Fruit fly (Drosophila melanogaster) whole organism, embryonic: ENCODE results near the gene topi.

Experiments used
- ATbp ChIP-seq: fragments of 200-800 bp; sonication (Bioruptor generic); optimal IDR thresholded peaks from 2 replicates; lab custom pipeline; 2017; ENCODE audit warnings: missing biosample characterization, mild to moderate bottlenecking, missing genetic modification characterization, missing genetic modification reagents
- Adf1 ChIP-seq: fragments of 200-800 bp; sonication (Bioruptor generic); IDR thresholded peaks from 2 replicates; pipeline ENCODE4 v1.3.6; 2022; ENCODE audit warnings: missing biosample characterization, missing genetic modification characterization
- C15 ChIP-seq: fragments of 200-800 bp; sonication (Bioruptor generic); IDR thresholded peaks from 3 replicates; pipeline ENCODE4 v1.3.6; 2022; ENCODE audit warnings: missing biosample characterization, missing genetic modification characterization
- CG1024 ChIP-seq: fragments of 200-800 bp; sonication (Bioruptor generic); IDR thresholded peaks from 2 replicates; pipeline ENCODE4 v1.3.6; 2022; ENCODE audit warnings: missing biosample characterization, missing genetic modification characterization
- CG13624 ChIP-seq: fragments of 200-800 bp; sonication (Bioruptor generic); optimal IDR thresholded peaks from 2 replicates; lab custom pipeline; 2016; ENCODE audit warnings: missing biosample characterization, missing genetic modification characterization
- CG33213 ChIP-seq: fragments of 200-800 bp; sonication (Bioruptor generic); optimal IDR thresholded peaks from 3 replicates; lab custom pipeline; 2016; ENCODE audit warnings: missing biosample characterization, missing genetic modification characterization
- CG34376 ChIP-seq: fragments of 200-800 bp; sonication (Bioruptor generic); optimal IDR thresholded peaks from 2 replicates; lab custom pipeline; 2018; ENCODE audit warnings: missing biosample characterization, mild to moderate bottlenecking, missing genetic modification characterization
- CG34422 ChIP-seq: fragments of 200-800 bp; sonication (Bioruptor generic); IDR thresholded peaks from 3 replicates; pipeline ENCODE4 v1.3.6; 2022; ENCODE audit warnings: missing biosample characterization, missing genetic modification characterization
- CG4328 ChIP-seq: fragments of 200-800 bp; sonication (Bioruptor generic); optimal IDR thresholded peaks from 3 replicates; lab custom pipeline; 2017; ENCODE audit warnings: missing biosample characterization, missing genetic modification reagents, missing genetic modification characterization
- CG4404 ChIP-seq: fragments of 200-800 bp; sonication (Bioruptor generic); IDR thresholded peaks from 2 replicates; pipeline ENCODE4 v1.3.6; 2022; ENCODE audit warnings: missing biosample characterization, missing genetic modification characterization
- CG5180 ChIP-seq: fragments of 200-800 bp; sonication (Bioruptor generic); optimal IDR thresholded peaks from 3 replicates; lab custom pipeline; 2017; ENCODE audit warnings: missing biosample characterization, missing genetic modification characterization, mild to moderate bottlenecking, moderate library complexity, missing genetic modification reagents
- CG6813 ChIP-seq: fragments of 200-800 bp; sonication (Bioruptor generic); optimal IDR thresholded peaks from 2 replicates; lab custom pipeline; 2017; ENCODE audit warnings: missing biosample characterization, missing genetic modification characterization, mild to moderate bottlenecking, moderate library complexity, missing genetic modification reagents
- CG7271 ChIP-seq: fragments of 200-800 bp; sonication (Bioruptor generic); optimal IDR thresholded peaks from 2 replicates; lab custom pipeline; 2018; ENCODE audit warnings: missing biosample characterization, mild to moderate bottlenecking, missing genetic modification characterization, moderate library complexity
- CG7839 ChIP-seq: fragments of 200-800 bp; sonication (Bioruptor generic); optimal IDR thresholded peaks from 3 replicates; lab custom pipeline; 2018; ENCODE audit warnings: missing biosample characterization, mild to moderate bottlenecking, missing genetic modification characterization, moderate library complexity
- CG8290 ChIP-seq, 3 experiments: fragments of 200-800 bp; sonication (Bioruptor generic); optimal IDR thresholded peaks; 2 replicates each; lab custom pipeline; 2016 to 2019; ENCODE audit warnings: missing biosample characterization in 3 of 3, missing genetic modification characterization in 3 of 3, mild to moderate bottlenecking in 2 of 3, moderate library complexity in 1 of 3
- CTCF ChIP-seq: fragments of 200-800 bp; sonication (Bioruptor generic); optimal IDR thresholded peaks from 2 replicates; lab custom pipeline; 2017; ENCODE audit warnings: missing biosample characterization, mild to moderate bottlenecking, missing genetic modification characterization, moderate library complexity
- Dip2 ChIP-seq: fragments of 200-800 bp; sonication (Bioruptor generic); IDR thresholded peaks from 2 replicates; pipeline ENCODE4 v1.3.6; 2022; ENCODE audit warnings: missing biosample characterization, missing genetic modification characterization
- MBD-R2 ChIP-seq: fragments of 200-800 bp; sonication (Bioruptor generic); IDR thresholded peaks from 2 replicates; pipeline ENCODE4 v1.3.6; 2022; ENCODE audit warnings: missing biosample characterization, missing genetic modification characterization
- MESR4 ChIP-seq: fragments of 200-800 bp; sonication (Bioruptor generic); optimal IDR thresholded peaks from 2 replicates; lab custom pipeline; 2018; ENCODE audit warnings: missing biosample characterization, mild to moderate bottlenecking, missing genetic modification characterization, moderate library complexity
- Med ChIP-seq: fragments of 200-800 bp; sonication (Bioruptor generic); peaks from one replicate; lab custom pipeline; 2016; ENCODE audit warnings: missing biosample characterization, missing genetic modification characterization, mild to moderate bottlenecking, inconsistent platforms, moderate library complexity
- NFAT ChIP-seq: fragments of 200-800 bp; sonication (Bioruptor generic); IDR thresholded peaks from 2 replicates; pipeline ENCODE4 v1.3.6; 2022; ENCODE audit warnings: missing biosample characterization, missing genetic modification characterization
- Neu2 ChIP-seq: fragments of 200-800 bp; sonication (Bioruptor generic); optimal IDR thresholded peaks from 3 replicates; lab custom pipeline; 2016; ENCODE audit warnings: missing biosample characterization, missing genetic modification characterization, borderline replicate concordance
- Ptx1 ChIP-seq: fragments of 200-800 bp; sonication (Bioruptor generic); IDR thresholded peaks from 2 replicates; pipeline ENCODE4 v1.3.6; 2022; ENCODE audit warnings: missing biosample characterization, missing genetic modification characterization
- Six4 ChIP-seq: fragments of 200-800 bp; sonication (Bioruptor generic); optimal IDR thresholded peaks from 2 replicates; lab custom pipeline; 2016; ENCODE audit warnings: missing biosample characterization, missing genetic modification characterization
- Ssrp ChIP-seq: fragments of 200-800 bp; sonication (Bioruptor generic); optimal IDR thresholded peaks from 2 replicates; lab custom pipeline; 2018; ENCODE audit warnings: missing biosample characterization, mild to moderate bottlenecking, missing genetic modification characterization, moderate library complexity
- Taf1 ChIP-seq: fragments of 200-800 bp; sonication (Bioruptor generic); IDR thresholded peaks from 2 replicates; pipeline ENCODE4 v1.3.6; 2022; ENCODE audit warnings: missing biosample characterization, missing genetic modification characterization
- amos ChIP-seq: fragments of 200-800 bp; sonication (Bioruptor generic); IDR thresholded peaks from 2 replicates; pipeline ENCODE4 v1.3.6; 2022; ENCODE audit warnings: missing biosample characterization, missing genetic modification characterization; ENCODE audit not compliant: partially characterized antibody
- bigmax ChIP-seq: fragments of 200-800 bp; sonication (Bioruptor generic); optimal IDR thresholded peaks from 2 replicates; lab custom pipeline; 2018; ENCODE audit warnings: missing biosample characterization, mild to moderate bottlenecking, missing genetic modification characterization
- chif ChIP-seq, 2 experiments: fragments of 200-800 bp; sonication (Bioruptor generic); optimal IDR thresholded peaks; 3 replicates each; lab custom pipeline; 2016; ENCODE audit warnings: missing biosample characterization in 2 of 2, missing genetic modification characterization in 2 of 2
- danr ChIP-seq: fragments of 200-800 bp; sonication (Bioruptor generic); IDR thresholded peaks from 2 replicates; pipeline ENCODE4 v1.3.6; 2022; ENCODE audit warnings: missing biosample characterization, missing genetic modification characterization
- eyg ChIP-seq: fragments of 200-800 bp; sonication (Bioruptor generic); optimal IDR thresholded peaks from 3 replicates; lab custom pipeline; 2016; ENCODE audit warnings: missing biosample characterization, missing genetic modification characterization
- ftz-f1 ChIP-seq: fragments of 200-800 bp; sonication (Bioruptor generic); optimal IDR thresholded peaks from 2 replicates; lab custom pipeline; 2016; ENCODE audit warnings: missing biosample characterization, missing genetic modification characterization
- h ChIP-seq: fragments of >200 bp; optimal IDR thresholded peaks from 2 replicates; lab custom pipeline; 2017
- hbn ChIP-seq: fragments of 200-800 bp; sonication (Bioruptor generic); IDR thresholded peaks from 2 replicates; pipeline ENCODE4 v1.3.6; 2022; ENCODE audit warnings: missing biosample characterization, missing genetic modification characterization; ENCODE audit not compliant: partially characterized antibody
- hth ChIP-seq: fragments of >200 bp; optimal IDR thresholded peaks from 2 replicates; lab custom pipeline; 2017; ENCODE audit warnings: inconsistent platforms
- inv ChIP-seq: fragments of 200-800 bp; sonication (Bioruptor generic); IDR thresholded peaks from 2 replicates; pipeline ENCODE4 v1.3.6; 2022; ENCODE audit warnings: missing biosample characterization, missing genetic modification characterization; ENCODE audit not compliant: partially characterized antibody
- mld ChIP-seq: fragments of 200-800 bp; sonication (Bioruptor generic); IDR thresholded peaks from 3 replicates; pipeline ENCODE4 v1.3.6; 2022; ENCODE audit warnings: missing biosample characterization, missing genetic modification characterization; ENCODE audit not compliant: partially characterized antibody
- nom ChIP-seq: fragments of 200-800 bp; sonication (Bioruptor generic); optimal IDR thresholded peaks from 2 replicates; lab custom pipeline; 2017; ENCODE audit warnings: missing biosample characterization, missing genetic modification characterization, mild to moderate bottlenecking, moderate library complexity, missing genetic modification reagents
- pb ChIP-seq: fragments of 200-800 bp; sonication (Bioruptor generic); optimal IDR thresholded peaks from 3 replicates; lab custom pipeline; 2016; ENCODE audit warnings: missing biosample characterization, missing genetic modification characterization
- pnt ChIP-seq: fragments of 200-800 bp; sonication (Bioruptor generic); optimal IDR thresholded peaks from 3 replicates; lab custom pipeline; 2016; ENCODE audit warnings: missing biosample characterization, missing genetic modification characterization
- prd ChIP-seq, 3 experiments: fragments of >200 bp in 2 of 3; fragments of 200-800 bp in 1 of 3; sonication (Bioruptor generic) in 1 of 3; optimal IDR thresholded peaks in 2 of 3; IDR thresholded peaks in 1 of 3; 2 replicates in 2 of 3; 3 replicates in 1 of 3; pipeline versions ENCODE4 v1.3.6 to Lab custom; 2017 to 2022; ENCODE audit warnings: missing biosample characterization in 1 of 3, missing genetic modification characterization in 1 of 3
- pzg ChIP-seq: fragments of 200-800 bp; sonication (Bioruptor generic); optimal IDR thresholded peaks from 3 replicates; lab custom pipeline; 2018; ENCODE audit warnings: missing biosample characterization, mild to moderate bottlenecking, missing genetic modification characterization, moderate library complexity
- repo ChIP-seq: fragments of 200-800 bp; sonication (Bioruptor generic); optimal IDR thresholded peaks from 2 replicates; lab custom pipeline; 2016; ENCODE audit warnings: missing biosample characterization, missing genetic modification characterization
- rib ChIP-seq: fragments of 200-800 bp; sonication (Bioruptor generic); IDR thresholded peaks from 2 replicates; pipeline ENCODE4 v1.3.6; 2022; ENCODE audit warnings: missing biosample characterization, missing genetic modification characterization
- sens ChIP-seq: fragments of 200-800 bp; sonication (Bioruptor generic); peaks from one replicate; lab custom pipeline; 2016; ENCODE audit warnings: missing biosample characterization, missing genetic modification characterization
- sob ChIP-seq: fragments of 200-800 bp; sonication (Bioruptor generic); IDR thresholded peaks from 2 replicates; pipeline ENCODE4 v1.3.6; 2022; ENCODE audit warnings: missing biosample characterization, missing genetic modification characterization
- sug ChIP-seq: fragments of 200-800 bp; optimal IDR thresholded peaks from 2 replicates; lab custom pipeline; 2019; ENCODE audit warnings: missing biosample characterization, mild to moderate bottlenecking, missing genetic modification characterization, moderate library complexity
- trh ChIP-seq: fragments of 200-800 bp; sonication (Bioruptor generic); optimal IDR thresholded peaks from 2 replicates; lab custom pipeline; 2016; ENCODE audit warnings: missing biosample characterization, missing genetic modification characterization
- zfh2 ChIP-seq: fragments of 200-800 bp; sonication (Bioruptor generic); optimal IDR thresholded peaks from 2 replicates; lab custom pipeline; 2016; ENCODE audit warnings: missing biosample characterization, missing genetic modification characterization

The topi gene

DNA sequence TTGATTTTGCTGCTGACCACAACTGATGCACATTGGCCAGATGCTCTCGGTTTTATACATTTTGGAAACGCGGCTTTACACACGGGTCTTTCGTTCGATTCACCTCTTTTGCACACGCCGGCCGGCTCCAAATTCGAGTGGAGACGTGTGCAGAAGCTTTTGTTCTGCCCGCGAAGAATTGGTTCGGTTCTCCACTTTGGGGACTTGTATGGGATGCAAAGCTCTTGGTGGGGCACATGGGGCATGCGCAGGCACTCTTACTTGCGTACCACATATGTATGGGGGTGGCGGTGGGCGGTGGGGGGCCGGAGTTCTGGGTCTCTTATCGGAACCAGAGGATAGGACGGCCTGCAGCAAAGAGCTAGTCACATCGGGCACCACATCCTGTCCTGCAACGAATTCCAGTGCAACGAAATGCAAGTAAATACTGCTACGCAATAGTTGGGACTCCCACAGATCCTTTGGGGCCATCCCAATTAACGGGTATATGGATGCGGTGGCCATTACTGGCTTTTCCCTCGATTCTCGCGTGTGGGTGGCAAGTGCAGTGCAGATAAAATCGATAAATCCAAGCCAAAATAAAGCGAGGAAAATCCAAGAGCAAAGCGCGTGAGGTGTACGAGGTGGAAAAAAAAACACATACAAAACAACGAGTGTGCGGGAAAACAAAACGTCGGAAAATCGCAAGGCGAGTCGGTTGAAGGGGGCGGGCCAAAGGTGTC is 9.6 kb downstream of the topi start, which contains the start of the genes MtnA and CG8500 (continued):
- TF ChIP-seq Med (GFP tag; lab: Kevin White, UChicago) = peak; percentile 81
- no peak for TF ChIP-seq sob (GFP tag; lab: Robert Waterston, UW)
- peak; percentile 33 for TF ChIP-seq sens (GFP tag; lab: Kevin White, UChicago)
- no peak for TF ChIP-seq pnt
- peak; percentile 64 for TF ChIP-seq CTCF (GFP tag; lab: Kevin White, UChicago)
- no peak for TF ChIP-seq CG13624 (GFP tag; lab: Kevin White, UChicago)
- no peak for TF ChIP-seq Dip2 (GFP tag; lab: Robert Waterston, UW)
- TF ChIP-seq MESR4 (GFP tag; lab: Kevin White, UChicago) = peak; percentile 23
- peak; percentile 67 for TF ChIP-seq pzg (GFP tag; lab: Kevin White, UChicago)
- TF ChIP-seq Neu2 = no peak
- TF ChIP-seq ftz-f1 (GFP tag; lab: Kevin White, UChicago) = no peak
- TF ChIP-seq hth (lab: Kevin White, UChicago) = no peak
- TF ChIP-seq h (lab: Kevin White, UChicago) = no peak
- no peak for TF ChIP-seq CG1024
- peak; percentile 28; the same call in 1 of the 2 replicates for TF ChIP-seq inv (GFP tag; lab: Robert Waterston, UW)
- TF ChIP-seq trh (GFP tag; lab: Kevin White, UChicago) = no peak
- no peak for TF ChIP-seq mld (GFP tag; lab: Robert Waterston, UW)
- no peak for TF ChIP-seq Ssrp (tag; lab: Kevin White, UChicago)
- TF ChIP-seq zfh2 (GFP tag; lab: Kevin White, UChicago) = no peak
- no peak for TF ChIP-seq rib (GFP tag; lab: Robert Waterston, UW)
- no peak for TF ChIP-seq eyg (GFP tag; lab: Kevin White, UChicago)
- no peak for TF ChIP-seq C15 (GFP tag; lab: Robert Waterston, UW)
- peak; percentile 40 for TF ChIP-seq sug (tag; lab: Kevin White, UChicago)
- no peak for TF ChIP-seq nom
- TF ChIP-seq bigmax = peak; percentile 12
- no peak for TF ChIP-seq CG6813
- TF ChIP-seq amos = peak; percentile 44; the same call in 1 of the 2 replicates
- no peak for TF ChIP-seq prd (optimal IDR thresholded peaks at IDR 0.05; lab: Kevin White, UChicago)
- no peak for TF ChIP-seq prd (GFP tag; IDR thresholded peaks at IDR 0.05; lab: Robert Waterston, UW)
- no peak for TF ChIP-seq Taf1 (GFP tag; lab: Robert Waterston, UW)
- TF ChIP-seq CG8290 (GFP tag; optimal IDR thresholded peaks at IDR 0.05; lab: Kevin White, UChicago) = no peak
- TF ChIP-seq CG8290 (tag; optimal IDR thresholded peaks at IDR 0.05; lab: Kevin White, UChicago) = peak in 1 of 2 experiments; percentile 62
- TF ChIP-seq CG5180 (GFP tag; lab: Kevin White, UChicago) = no peak
- TF ChIP-seq Ptx1 (GFP tag; lab: Robert Waterston, UW) = 0 out of 2 replicates have a peak, but pooled peaks have one; percentile 12
- TF ChIP-seq CG4404 (GFP tag; lab: Robert Waterston, UW) = no peak
- TF ChIP-seq danr (GFP tag; lab: Robert Waterston, UW) = no peak
- peak; percentile 14 for TF ChIP-seq CG34376 (GFP tag; lab: Kevin White, UChicago)
- TF ChIP-seq CG4328 (GFP tag; lab: Kevin White, UChicago) = no peak
- TF ChIP-seq repo (GFP tag; lab: Kevin White, UChicago) = no peak
- TF ChIP-seq CG34422 (GFP tag; lab: Robert Waterston, UW) = peak; percentile 75; the same call in 2 of the 3 replicates
- TF ChIP-seq Six4 = no peak
- TF ChIP-seq ATbp (GFP tag; lab: Kevin White, UChicago) = no peak
- TF ChIP-seq Adf1 (GFP tag; lab: Robert Waterston, UW) = peak; percentile 45; the same call in 1 of the 2 replicates
- TF ChIP-seq MBD-R2 (GFP tag; lab: Robert Waterston, UW) = peak; percentile 55; the same call in 1 of the 2 replicates
- TF ChIP-seq NFAT = no peak
- no peak for TF ChIP-seq CG7839 (tag; lab: Kevin White, UChicago)
- no peak for TF ChIP-seq CG33213
- TF ChIP-seq chif (GFP tag; optimal IDR thresholded peaks at IDR 0.05; lab: Kevin White, UChicago) = no peak
- TF ChIP-seq CG7271 = no peak
- no peak for TF ChIP-seq hbn (GFP tag; lab: Robert Waterston, UW)
- TF ChIP-seq pb (GFP tag; lab: Kevin White, UChicago) = no peak
